Fruit fly (Drosophila melanogaster) whole organism, embryonic: ENCODE data around the gene CG7006.

ENCODE experiments used
- CG11695 ChIP-seq: fragments of 200-800 bp; sonication (Bioruptor generic); IDR thresholded peaks from 3 replicates; pipeline ENCODE4 v1.3.6; 2022; ENCODE audit warnings: missing biosample characterization, missing genetic modification characterization
- CG12299 ChIP-seq: fragments of 200-800 bp; sonication (Bioruptor generic); optimal IDR thresholded peaks from 2 replicates; lab custom pipeline; 2018; ENCODE audit warnings: missing biosample characterization, mild to moderate bottlenecking, missing genetic modification characterization
- CG1233 ChIP-seq: fragments of 200-800 bp; sonication (Bioruptor generic); optimal IDR thresholded peaks from 4 replicates; lab custom pipeline; 2018; ENCODE audit warnings: missing biosample characterization, mild to moderate bottlenecking, missing genetic modification characterization
- CG12769 ChIP-seq: fragments of 200-800 bp; sonication (Bioruptor generic); optimal IDR thresholded peaks from 2 replicates; lab custom pipeline; 2019; ENCODE audit warnings: missing biosample characterization, mild to moderate bottlenecking, missing genetic modification characterization, moderate library complexity
- CG13296 ChIP-seq: fragments of 200-800 bp; sonication (Bioruptor generic); optimal IDR thresholded peaks from 3 replicates; lab custom pipeline; 2018; ENCODE audit warnings: missing biosample characterization, mild to moderate bottlenecking, missing genetic modification characterization
- CG14710 ChIP-seq: fragments of 200-800 bp; sonication (Bioruptor generic); optimal IDR thresholded peaks from 3 replicates; lab custom pipeline; 2019; ENCODE audit warnings: missing biosample characterization, mild to moderate bottlenecking, missing genetic modification characterization, moderate library complexity
- CG1529 ChIP-seq: fragments of 200-800 bp; sonication (Bioruptor generic); optimal IDR thresholded peaks from 3 replicates; lab custom pipeline; 2018; ENCODE audit warnings: missing biosample characterization, missing genetic modification characterization
- CG15514 ChIP-seq: fragments of 200-800 bp; sonication (Bioruptor generic); optimal IDR thresholded peaks from 3 replicates; lab custom pipeline; 2017; ENCODE audit warnings: missing biosample characterization, missing genetic modification characterization, mild to moderate bottlenecking, moderate library complexity, missing genetic modification reagents
- CG16813 ChIP-seq: fragments of 200-800 bp; sonication (Bioruptor generic); IDR thresholded peaks from 3 replicates; pipeline ENCODE4 v1.3.6; 2022; ENCODE audit warnings: missing biosample characterization, missing genetic modification characterization; ENCODE audit not compliant: partially characterized antibody
- CG1792 ChIP-seq: fragments of 200-800 bp; sonication (Bioruptor generic); optimal IDR thresholded peaks from 2 replicates; lab custom pipeline; 2016; ENCODE audit warnings: missing biosample characterization, missing genetic modification characterization
- CG18619 ChIP-seq: fragments of 200-800 bp; sonication (Bioruptor generic); optimal IDR thresholded peaks from 3 replicates; lab custom pipeline; 2017; ENCODE audit warnings: missing biosample characterization, mild to moderate bottlenecking, missing genetic modification characterization
- CG3065 ChIP-seq: fragments of 200-800 bp; sonication (Bioruptor generic); optimal IDR thresholded peaks from 2 replicates; lab custom pipeline; 2016; ENCODE audit warnings: missing biosample characterization, missing genetic modification characterization
- CG3163 ChIP-seq: fragments of 200-800 bp; sonication (Bioruptor generic); optimal IDR thresholded peaks from 3 replicates; lab custom pipeline; 2016; ENCODE audit warnings: missing biosample characterization, missing genetic modification characterization
- CG34376 ChIP-seq: fragments of 200-800 bp; sonication (Bioruptor generic); optimal IDR thresholded peaks from 2 replicates; lab custom pipeline; 2018; ENCODE audit warnings: missing biosample characterization, mild to moderate bottlenecking, missing genetic modification characterization
- CG4328 ChIP-seq: fragments of 200-800 bp; sonication (Bioruptor generic); optimal IDR thresholded peaks from 3 replicates; lab custom pipeline; 2017; ENCODE audit warnings: missing biosample characterization, missing genetic modification reagents, missing genetic modification characterization
- CG43689 ChIP-seq: fragments of 200-800 bp; sonication (Bioruptor generic); IDR thresholded peaks from 2 replicates; pipeline ENCODE4 v1.3.6; 2022; ENCODE audit warnings: missing biosample characterization, missing genetic modification characterization
- CG4707 ChIP-seq: fragments of 200-800 bp; sonication (Bioruptor generic); optimal IDR thresholded peaks from 2 replicates; lab custom pipeline; 2018; ENCODE audit warnings: missing biosample characterization, mild to moderate bottlenecking, missing genetic modification characterization, moderate library complexity
- CG4854 ChIP-seq: fragments of 200-800 bp; sonication (Bioruptor generic); optimal IDR thresholded peaks from 2 replicates; lab custom pipeline; 2016; ENCODE audit warnings: missing biosample characterization, missing genetic modification characterization, inconsistent platforms
- CG9817 ChIP-seq: fragments of 200-800 bp; sonication (Bioruptor generic); optimal IDR thresholded peaks from 2 replicates; lab custom pipeline; 2018; ENCODE audit warnings: missing biosample characterization, mild to moderate bottlenecking, missing genetic modification characterization, moderate library complexity
- CG9932 ChIP-seq: fragments of 200-800 bp; sonication (Bioruptor generic); IDR thresholded peaks from 2 replicates; pipeline ENCODE4 v1.3.6; 2022; ENCODE audit warnings: missing biosample characterization, missing genetic modification characterization
- Camta ChIP-seq: fragments of 200-800 bp; sonication (Bioruptor generic); optimal IDR thresholded peaks from 2 replicates; lab custom pipeline; 2016; ENCODE audit warnings: missing biosample characterization, missing genetic modification characterization
- CrebB ChIP-seq: fragments of 200-800 bp; sonication (Bioruptor generic); optimal IDR thresholded peaks from 3 replicates; lab custom pipeline; 2018; ENCODE audit warnings: missing biosample characterization, mild to moderate bottlenecking, missing genetic modification characterization
- Dip3 ChIP-seq: fragments of 200-800 bp; sonication (Bioruptor generic); optimal IDR thresholded peaks from 3 replicates; lab custom pipeline; 2016; ENCODE audit warnings: missing biosample characterization, missing genetic modification characterization
- E2f1 ChIP-seq: fragments of 200-800 bp; sonication (Bioruptor generic); IDR thresholded peaks from 2 replicates; pipeline ENCODE4 v1.3.6; 2022; ENCODE audit warnings: missing biosample characterization, missing genetic modification characterization
- HHEX ChIP-seq: fragments of 200-800 bp; sonication (Bioruptor generic); optimal IDR thresholded peaks from 3 replicates; lab custom pipeline; 2017; ENCODE audit warnings: missing biosample characterization, mild to moderate bottlenecking, missing genetic modification characterization, missing genetic modification reagents
- Hey ChIP-seq: fragments of 200-800 bp; sonication (Bioruptor generic); optimal IDR thresholded peaks from 3 replicates; lab custom pipeline; 2018; ENCODE audit warnings: missing biosample characterization, mild to moderate bottlenecking, missing genetic modification characterization
- NFAT ChIP-seq: fragments of 200-800 bp; sonication (Bioruptor generic); IDR thresholded peaks from 2 replicates; pipeline ENCODE4 v1.3.6; 2022; ENCODE audit warnings: missing biosample characterization, missing genetic modification characterization
- Pdp1 ChIP-seq, 2 experiments: fragments of 200-800 bp; sonication (Bioruptor generic); optimal IDR thresholded peaks; 3 replicates each; lab custom pipeline; 2016; ENCODE audit warnings: missing biosample characterization in 2 of 2, missing genetic modification characterization in 2 of 2, mild to moderate bottlenecking in 1 of 2, moderate library complexity in 1 of 2
- Taf1 ChIP-seq: fragments of 200-800 bp; sonication (Bioruptor generic); IDR thresholded peaks from 2 replicates; pipeline ENCODE4 v1.3.6; 2022; ENCODE audit warnings: missing biosample characterization, missing genetic modification characterization
- chif ChIP-seq, 2 experiments: fragments of 200-800 bp; sonication (Bioruptor generic); optimal IDR thresholded peaks; 3 replicates each; lab custom pipeline; 2016; ENCODE audit warnings: missing biosample characterization in 2 of 2, missing genetic modification characterization in 2 of 2
- ci ChIP-seq: fragments of 200-800 bp; sonication (Bioruptor generic); IDR thresholded peaks from 3 replicates; pipeline ENCODE4 v1.3.6; 2022; ENCODE audit warnings: missing biosample characterization, missing genetic modification characterization
- crc ChIP-seq: fragments of 200-800 bp; sonication (Bioruptor generic); optimal IDR thresholded peaks from 2 replicates; lab custom pipeline; 2016; ENCODE audit warnings: missing biosample characterization, missing genetic modification characterization
- crol ChIP-seq: fragments of 200-800 bp; sonication (Bioruptor generic); IDR thresholded peaks from 2 replicates; pipeline ENCODE4 v1.3.6; 2022; ENCODE audit warnings: missing biosample characterization, missing genetic modification characterization
- dan ChIP-seq: fragments of 200-800 bp; sonication (Bioruptor generic); IDR thresholded peaks from 2 replicates; pipeline ENCODE4 v1.3.6; 2022; ENCODE audit warnings: missing biosample characterization, missing genetic modification characterization
- dm ChIP-seq: fragments of 200-800 bp; sonication (Bioruptor generic); optimal IDR thresholded peaks from 3 replicates; lab custom pipeline; 2016; ENCODE audit warnings: missing biosample characterization, missing genetic modification characterization
- fd3F ChIP-seq: fragments of 200-800 bp; sonication (Bioruptor generic); optimal IDR thresholded peaks from 2 replicates; lab custom pipeline; 2018; ENCODE audit warnings: missing biosample characterization, mild to moderate bottlenecking, missing genetic modification characterization, moderate library complexity
- fu2 ChIP-seq: fragments of 200-800 bp; sonication (Bioruptor generic); optimal IDR thresholded peaks from 2 replicates; lab custom pipeline; 2016; ENCODE audit warnings: missing biosample characterization, missing genetic modification characterization
- hkb ChIP-seq, 2 experiments: fragments of 200-800 bp in 1 of 2; fragments of >200 bp in 1 of 2; sonication (Bioruptor generic) in 1 of 2; IDR thresholded peaks in 1 of 2; optimal IDR thresholded peaks in 1 of 2; 2 replicates each; pipeline versions ENCODE4 v1.3.6 to Lab custom; 2017 to 2022; ENCODE audit warnings: missing biosample characterization in 1 of 2, missing genetic modification characterization in 1 of 2
- rib ChIP-seq: fragments of 200-800 bp; sonication (Bioruptor generic); IDR thresholded peaks from 2 replicates; pipeline ENCODE4 v1.3.6; 2022; ENCODE audit warnings: missing biosample characterization, missing genetic modification characterization
- sd ChIP-seq: fragments of 200-800 bp; sonication (Bioruptor generic); optimal IDR thresholded peaks from 3 replicates; lab custom pipeline; 2018; ENCODE audit warnings: missing biosample characterization, mild to moderate bottlenecking, missing genetic modification characterization, moderate library complexity
- sob ChIP-seq: fragments of 200-800 bp; sonication (Bioruptor generic); IDR thresholded peaks from 2 replicates; pipeline ENCODE4 v1.3.6; 2022; ENCODE audit warnings: missing biosample characterization, missing genetic modification characterization
- sug ChIP-seq: fragments of 200-800 bp; optimal IDR thresholded peaks from 2 replicates; lab custom pipeline; 2019; ENCODE audit warnings: missing biosample characterization, mild to moderate bottlenecking, missing genetic modification characterization, moderate library complexity
- tio ChIP-seq: fragments of 200-800 bp; sonication (Bioruptor generic); optimal IDR thresholded peaks from 2 replicates; lab custom pipeline; 2017; ENCODE audit warnings: missing biosample characterization, missing genetic modification characterization, inconsistent platforms
- tup ChIP-seq: fragments of 200-800 bp; sonication (Bioruptor generic); optimal IDR thresholded peaks from 2 replicates; lab custom pipeline; 2016; ENCODE audit warnings: missing biosample characterization, mild to moderate bottlenecking, missing genetic modification characterization, moderate library complexity
- unc-4 ChIP-seq: fragments of 200-800 bp; sonication (Bioruptor generic); IDR thresholded peaks from 2 replicates; pipeline ENCODE4 v1.3.6; 2022; ENCODE audit warnings: missing biosample characterization, missing genetic modification characterization; ENCODE audit not compliant: partially characterized antibody
- vfl ChIP-seq: fragments of 200-800 bp; sonication (Bioruptor generic); optimal IDR thresholded peaks from 2 replicates; lab custom pipeline; 2016; ENCODE audit warnings: missing biosample characterization, missing genetic modification characterization

CG7006 gene

DNA sequence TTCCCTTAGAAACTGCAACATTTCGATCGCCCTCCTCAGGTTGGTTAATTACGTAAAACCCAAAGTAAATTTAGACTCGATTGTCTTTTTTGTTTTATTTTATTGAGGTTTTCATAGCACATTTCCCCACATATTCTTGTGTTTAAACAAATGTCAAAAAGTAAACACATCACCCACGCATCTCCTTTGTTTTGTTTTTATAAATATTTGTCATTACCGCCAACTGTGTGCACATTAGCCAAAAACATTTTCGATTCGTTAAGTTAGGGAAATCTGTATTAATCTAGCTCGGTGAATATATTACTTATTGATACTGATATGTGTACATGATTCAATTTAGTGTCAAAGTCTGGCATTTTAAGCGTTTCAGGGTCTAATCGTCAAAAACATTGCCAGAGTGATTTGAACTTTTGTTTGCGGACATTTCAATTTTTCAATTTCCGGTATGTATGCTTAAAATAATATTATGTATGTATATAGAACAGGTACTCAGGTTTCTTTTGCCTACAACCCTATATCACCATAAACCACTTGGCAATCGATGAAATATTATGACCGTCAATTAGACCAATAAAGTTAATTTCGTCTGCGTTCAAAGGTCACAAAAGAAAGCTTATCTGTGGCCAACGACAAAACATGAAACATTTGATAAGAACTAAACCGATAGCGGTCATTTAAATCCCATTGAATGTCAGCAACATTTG, 40.7 kb upstream of the CG7006 start (continued):
- no peak for TF ChIP-seq CG1792 (GFP tag; lab: Kevin White, UChicago)
- peak; percentile 17 for TF ChIP-seq sd (tag; lab: Kevin White, UChicago)
- peak; percentile 57 for TF ChIP-seq CG14710 (tag; lab: Kevin White, UChicago)
- TF ChIP-seq CG12299 = peak; percentile 65
- TF ChIP-seq CG4854 (GFP tag; lab: Kevin White, UChicago) = peak; percentile 63
- TF ChIP-seq crol (GFP tag; lab: Robert Waterston, UW) = no peak
- peak; percentile 59 for TF ChIP-seq CrebB (tag; lab: Kevin White, UChicago)
- no peak for TF ChIP-seq CG9932 (GFP tag; lab: Robert Waterston, UW)
- TF ChIP-seq CG11695 (GFP tag; lab: Robert Waterston, UW) = 0 out of 3 replicates have a peak, but pooled peaks have one; percentile 11
- no peak for TF ChIP-seq crc (GFP tag; lab: Kevin White, UChicago)
- TF ChIP-seq unc-4 = no peak
- no peak for TF ChIP-seq Taf1 (GFP tag; lab: Robert Waterston, UW)
- peak in 1 of 2 experiments; percentile 71 for TF ChIP-seq Pdp1 (GFP tag; optimal IDR thresholded peaks at IDR 0.05; lab: Kevin White, UChicago)
- TF ChIP-seq CG16813 = no peak
- TF ChIP-seq dm (GFP tag; lab: Kevin White, UChicago) = no peak
- TF ChIP-seq fd3F (GFP tag; lab: Kevin White, UChicago) = peak; percentile 61
- 0 out of 2 replicates have a peak, but pooled peaks have one; percentile 12 for TF ChIP-seq rib (GFP tag; lab: Robert Waterston, UW)
- TF ChIP-seq E2f1 (GFP tag; lab: Robert Waterston, UW) = no peak
- TF ChIP-seq vfl = no peak
- peak; percentile 67 for TF ChIP-seq HHEX (GFP tag; lab: Kevin White, UChicago)
- TF ChIP-seq Dip3 (GFP tag; lab: Kevin White, UChicago) = no peak
- no peak for TF ChIP-seq CG12769
- TF ChIP-seq CG4328 (GFP tag; lab: Kevin White, UChicago) = peak; percentile 61
- TF ChIP-seq CG9817 (tag; lab: Kevin White, UChicago) = peak; percentile 9
- 0 out of 3 replicates have a peak, but pooled peaks have one; percentile 37 for TF ChIP-seq ci (GFP tag; lab: Robert Waterston, UW)
- TF ChIP-seq CG1233 (GFP tag; lab: Kevin White, UChicago) = peak; percentile 74
- TF ChIP-seq Camta (GFP tag; lab: Kevin White, UChicago) = peak; percentile 19
- no peak for TF ChIP-seq dan (GFP tag; lab: Robert Waterston, UW)
- TF ChIP-seq CG34376 (GFP tag; lab: Kevin White, UChicago) = peak; percentile 83
- peak; percentile 54 for TF ChIP-seq CG4707
- no peak for TF ChIP-seq CG3163 (GFP tag; lab: Kevin White, UChicago)
- no peak for TF ChIP-seq NFAT (GFP tag; lab: Robert Waterston, UW)
- TF ChIP-seq CG18619 (GFP tag; lab: Kevin White, UChicago) = peak; percentile 19
- TF ChIP-seq sug (tag; lab: Kevin White, UChicago) = peak; percentile 44
- TF ChIP-seq CG15514 (GFP tag; lab: Kevin White, UChicago) = peak; percentile 74
- TF ChIP-seq CG1529 (GFP tag; lab: Kevin White, UChicago) = peak; percentile 39
- no peak for TF ChIP-seq hkb (optimal IDR thresholded peaks at IDR 0.05; lab: Kevin White, UChicago)
- TF ChIP-seq hkb (GFP tag; IDR thresholded peaks at IDR 0.05; lab: Robert Waterston, UW) = peak; percentile 33; the same call in 1 of the 2 replicates
- no peak for TF ChIP-seq sob (GFP tag; lab: Robert Waterston, UW)
- no peak for TF ChIP-seq Hey (tag; lab: Kevin White, UChicago)
- TF ChIP-seq chif (GFP tag; optimal IDR thresholded peaks at IDR 0.05; lab: Kevin White, UChicago) = peak in 1 of 2 experiments; percentile 14
- no peak for TF ChIP-seq tio (GFP tag; lab: Kevin White, UChicago)
- TF ChIP-seq CG43689 (GFP tag; lab: Robert Waterston, UW) = no peak
- TF ChIP-seq CG3065 (GFP tag; lab: Kevin White, UChicago) = no peak
- no peak for TF ChIP-seq fu2 (GFP tag; lab: Kevin White, UChicago)
- peak; percentile 65 for TF ChIP-seq CG13296 (GFP tag; lab: Kevin White, UChicago)
- peak; percentile 40 for TF ChIP-seq tup (GFP tag; lab: Kevin White, UChicago)
